Fruit fly (Drosophila melanogaster) whole organism, pupa: ENCODE measurements around the gene CG32106.

Source experiments
- CG12605 ChIP-seq: fragments of 200-800 bp; sonication (Bioruptor generic); IDR thresholded peaks from 2 replicates; pipeline ENCODE4 v1.3.6; 2022; ENCODE audit warnings: missing biosample characterization, missing genetic modification characterization
- Ets98B ChIP-seq: fragments of 200-800 bp; sonication (Bioruptor generic); IDR thresholded peaks from 2 replicates; pipeline ENCODE4 v1.3.6; 2022; ENCODE audit warnings: missing biosample characterization, missing genetic modification characterization

- TF ChIP-seq CG12605 (no peak), Ets98B (GFP tag; lab: Robert Waterston, UW) (no peak)
Observed at dm6 chr3L:12794532-12794931, 16.0 kb upstream of the CG32106 start.
